Fruit fly (Drosophila melanogaster) whole organism, embryonic: ENCODE data around the gene CG33552.

Experiments
- ATbp ChIP-seq: fragments of 200-800 bp; sonication (Bioruptor generic); optimal IDR thresholded peaks from 2 replicates; lab custom pipeline; 2017; ENCODE audit warnings: missing biosample characterization, mild to moderate bottlenecking, missing genetic modification characterization, missing genetic modification reagents
- Asciz ChIP-seq: fragments of 200-800 bp; sonication (Bioruptor generic); optimal IDR thresholded peaks from 2 replicates; lab custom pipeline; 2017; ENCODE audit warnings: missing biosample characterization, mild to moderate bottlenecking, missing genetic modification characterization, missing genetic modification reagents
- Atf-2 ChIP-seq: fragments of 200-800 bp; sonication (Bioruptor generic); optimal IDR thresholded peaks from 2 replicates; lab custom pipeline; 2016; ENCODE audit warnings: missing biosample characterization, missing genetic modification characterization
- Awh ChIP-seq: fragments of 200-800 bp; sonication (Bioruptor generic); IDR thresholded peaks from 2 replicates; pipeline ENCODE4, ENCODE4 v1.3.6; 2022; ENCODE audit warnings: missing biosample characterization, missing genetic modification characterization
- CG10654 ChIP-seq: fragments of 200-800 bp; sonication (Bioruptor generic); optimal IDR thresholded peaks from 2 replicates; lab custom pipeline; 2016; ENCODE audit warnings: missing biosample characterization, missing genetic modification characterization
- CG11085 ChIP-seq: fragments of 200-800 bp; sonication (Bioruptor generic); IDR thresholded peaks from 2 replicates; pipeline ENCODE4 v1.3.6; 2022; ENCODE audit warnings: missing biosample characterization, missing genetic modification characterization
- CG11247 ChIP-seq: fragments of 200-800 bp; sonication (Bioruptor generic); IDR thresholded peaks from 2 replicates; pipeline ENCODE4 v1.3.6; 2022; ENCODE audit warnings: missing biosample characterization, missing genetic modification characterization
- CG11723 ChIP-seq: fragments of 200-800 bp; sonication (Bioruptor generic); optimal IDR thresholded peaks from 2 replicates; lab custom pipeline; 2017; ENCODE audit warnings: missing biosample characterization, mild to moderate bottlenecking, missing genetic modification characterization
- CG13287 ChIP-seq: fragments of 200-800 bp; sonication (Bioruptor generic); IDR thresholded peaks from 2 replicates; pipeline ENCODE4 v1.3.6; 2022; ENCODE audit warnings: missing biosample characterization, missing genetic modification characterization; ENCODE audit not compliant: partially characterized antibody
- CG14860 ChIP-seq: fragments of 200-800 bp; sonication (Bioruptor generic); IDR thresholded peaks from 3 replicates; pipeline ENCODE4 v1.3.6; 2022; ENCODE audit warnings: missing biosample characterization, missing genetic modification characterization; ENCODE audit not compliant: partially characterized antibody
- CG15011 ChIP-seq: fragments of 200-800 bp; sonication (Bioruptor generic); optimal IDR thresholded peaks from 3 replicates; lab custom pipeline; 2018; ENCODE audit warnings: missing biosample characterization, mild to moderate bottlenecking, missing genetic modification characterization
- CG18619 ChIP-seq: fragments of 200-800 bp; sonication (Bioruptor generic); optimal IDR thresholded peaks from 3 replicates; lab custom pipeline; 2017; ENCODE audit warnings: missing biosample characterization, mild to moderate bottlenecking, missing genetic modification characterization
- CG3163 ChIP-seq: fragments of 200-800 bp; sonication (Bioruptor generic); optimal IDR thresholded peaks from 3 replicates; lab custom pipeline; 2016; ENCODE audit warnings: missing biosample characterization, missing genetic modification characterization
- CG43689 ChIP-seq: fragments of 200-800 bp; sonication (Bioruptor generic); IDR thresholded peaks from 2 replicates; pipeline ENCODE4 v1.3.6; 2022; ENCODE audit warnings: missing biosample characterization, missing genetic modification characterization
- CG6654 ChIP-seq: fragments of 200-800 bp; sonication (Bioruptor generic); optimal IDR thresholded peaks from 2 replicates; lab custom pipeline; 2017; ENCODE audit warnings: missing biosample characterization, mild to moderate bottlenecking, missing genetic modification characterization
- CG9932 ChIP-seq: fragments of 200-800 bp; sonication (Bioruptor generic); IDR thresholded peaks from 2 replicates; pipeline ENCODE4 v1.3.6; 2022; ENCODE audit warnings: missing biosample characterization, missing genetic modification characterization
- Eip74EF ChIP-seq, 2 experiments: fragments of 200-800 bp in 1 of 2; fragments of >200 bp in 1 of 2; sonication (Bioruptor generic) in 1 of 2; optimal IDR thresholded peaks; 2 replicates each; lab custom pipeline; 2017 to 2019; ENCODE audit warnings: missing biosample characterization in 2 of 2, missing genetic modification characterization in 2 of 2, mild to moderate bottlenecking in 1 of 2, moderate library complexity in 1 of 2
- Hr3 ChIP-seq: fragments of 200-800 bp; sonication (Bioruptor generic); optimal IDR thresholded peaks from 3 replicates; lab custom pipeline; 2016; ENCODE audit warnings: missing biosample characterization, missing genetic modification characterization
- Hr78 ChIP-seq, 2 experiments: fragments of 200-800 bp in 1 of 2; fragments of >200 bp in 1 of 2; sonication (Bioruptor generic) in 1 of 2; optimal IDR thresholded peaks; 2 replicates each; lab custom pipeline; 2017 to 2019; ENCODE audit warnings: missing biosample characterization in 2 of 2, missing genetic modification characterization in 2 of 2, mild to moderate bottlenecking in 1 of 2, moderate library complexity in 1 of 2
- Kr ChIP-seq: fragments of 200-800 bp; sonication (Bioruptor generic); optimal IDR thresholded peaks from 2 replicates; lab custom pipeline; 2017; ENCODE audit warnings: missing biosample characterization, mild to moderate bottlenecking, missing genetic modification characterization
- Lpt ChIP-seq: fragments of >200 bp; optimal IDR thresholded peaks from 2 replicates; lab custom pipeline; 2018; ENCODE audit warnings: missing biosample characterization, missing genetic modification characterization
- Nf-YA ChIP-seq: fragments of 200-800 bp; sonication (Bioruptor generic); IDR thresholded peaks from 2 replicates; pipeline ENCODE4 v1.3.6; 2022; ENCODE audit warnings: missing biosample characterization, missing genetic modification characterization
- NfI ChIP-seq: fragments of 200-800 bp; sonication (Bioruptor generic); optimal IDR thresholded peaks from 3 replicates; lab custom pipeline; 2018; ENCODE audit warnings: missing biosample characterization, mild to moderate bottlenecking, missing genetic modification characterization, moderate library complexity
- Poxn ChIP-seq: fragments of 200-800 bp; sonication (Bioruptor generic); IDR thresholded peaks from 2 replicates; pipeline ENCODE4 v1.3.6; 2022; ENCODE audit warnings: missing biosample characterization, missing genetic modification characterization
- Rfx ChIP-seq: fragments of 200-800 bp; sonication (Bioruptor generic); IDR thresholded peaks from 2 replicates; pipeline ENCODE4 v1.3.6; 2022; ENCODE audit warnings: missing biosample characterization, missing genetic modification characterization
- Spps ChIP-seq: fragments of 200-800 bp; sonication (Bioruptor generic); optimal IDR thresholded peaks from 2 replicates; lab custom pipeline; 2018; ENCODE audit warnings: missing biosample characterization, mild to moderate bottlenecking, missing genetic modification characterization
- br ChIP-seq: fragments of >200 bp; optimal IDR thresholded peaks from 2 replicates; lab custom pipeline; 2017
- chn ChIP-seq: fragments of 200-800 bp; sonication (Bioruptor generic); optimal IDR thresholded peaks from 2 replicates; lab custom pipeline; 2016; ENCODE audit warnings: missing biosample characterization, missing genetic modification characterization
- crc ChIP-seq: fragments of 200-800 bp; sonication (Bioruptor generic); optimal IDR thresholded peaks from 2 replicates; lab custom pipeline; 2016; ENCODE audit warnings: missing biosample characterization, missing genetic modification characterization
- crp ChIP-seq, 2 experiments: fragments of 200-800 bp; sonication (Bioruptor generic); optimal IDR thresholded peaks; 2 replicates in 1 of 2; 3 replicates in 1 of 2; lab custom pipeline; 2017; ENCODE audit warnings: missing biosample characterization in 2 of 2, missing genetic modification characterization in 2 of 2, mild to moderate bottlenecking in 1 of 2, moderate library complexity in 1 of 2
- dati ChIP-seq: fragments of 200-800 bp; sonication (Bioruptor generic); IDR thresholded peaks from 2 replicates; pipeline ENCODE4 v1.3.6; 2022; ENCODE audit warnings: missing biosample characterization, missing genetic modification characterization
- dimm ChIP-seq: fragments of 200-800 bp; sonication (Bioruptor generic); IDR thresholded peaks from 2 replicates; pipeline ENCODE4 v1.3.6; 2022; ENCODE audit warnings: missing biosample characterization, missing genetic modification characterization
- dm ChIP-seq: fragments of 200-800 bp; sonication (Bioruptor generic); optimal IDR thresholded peaks from 3 replicates; lab custom pipeline; 2016; ENCODE audit warnings: missing biosample characterization, missing genetic modification characterization
- eve ChIP-seq, 2 experiments: fragments of >200 bp; optimal IDR thresholded peaks; 2 replicates each; lab custom pipeline; 2017; ENCODE audit warnings: missing biosample characterization in 2 of 2, missing genetic modification characterization in 2 of 2
- fd3F ChIP-seq: fragments of 200-800 bp; sonication (Bioruptor generic); optimal IDR thresholded peaks from 2 replicates; lab custom pipeline; 2018; ENCODE audit warnings: missing biosample characterization, mild to moderate bottlenecking, missing genetic modification characterization, moderate library complexity
- knrl ChIP-seq: fragments of 200-800 bp; sonication (Bioruptor generic); IDR thresholded peaks from 3 replicates; pipeline ENCODE4 v1.3.6; 2022; ENCODE audit warnings: missing biosample characterization, missing genetic modification characterization; ENCODE audit not compliant: partially characterized antibody
- mirr ChIP-seq: fragments of 200-800 bp; sonication (Bioruptor generic); optimal IDR thresholded peaks from 3 replicates; lab custom pipeline; 2018; ENCODE audit warnings: missing biosample characterization, mild to moderate bottlenecking, missing genetic modification characterization
- mld ChIP-seq: fragments of 200-800 bp; sonication (Bioruptor generic); IDR thresholded peaks from 3 replicates; pipeline ENCODE4 v1.3.6; 2022; ENCODE audit warnings: missing biosample characterization, missing genetic modification characterization; ENCODE audit not compliant: partially characterized antibody
- nom ChIP-seq: fragments of 200-800 bp; sonication (Bioruptor generic); optimal IDR thresholded peaks from 2 replicates; lab custom pipeline; 2017; ENCODE audit warnings: missing biosample characterization, missing genetic modification characterization, mild to moderate bottlenecking, moderate library complexity, missing genetic modification reagents
- pan ChIP-seq, 4 experiments: fragments of >200 bp in 3 of 4; fragments of 200-800 bp in 1 of 4; sonication (Bioruptor generic) in 1 of 4; optimal IDR thresholded peaks in 3 of 4; IDR thresholded peaks in 1 of 4; 2 replicates each; pipeline versions ENCODE4 v1.3.6 to Lab custom; 2017 to 2022; ENCODE audit warnings: missing biosample characterization in 2 of 4, missing genetic modification characterization in 2 of 4, mixed read lengths in 1 of 4
- pb ChIP-seq: fragments of 200-800 bp; sonication (Bioruptor generic); optimal IDR thresholded peaks from 3 replicates; lab custom pipeline; 2016; ENCODE audit warnings: missing biosample characterization, missing genetic modification characterization
- pita ChIP-seq: fragments of 200-800 bp; sonication (Bioruptor generic); optimal IDR thresholded peaks from 2 replicates; lab custom pipeline; 2017; ENCODE audit warnings: missing biosample characterization, mild to moderate bottlenecking, missing genetic modification characterization
- seq ChIP-seq: fragments of 200-800 bp; sonication (Bioruptor generic); IDR thresholded peaks from 2 replicates; pipeline ENCODE4 v1.3.6; 2022; ENCODE audit warnings: missing biosample characterization, missing genetic modification characterization
- sqz ChIP-seq: fragments of 200-800 bp; sonication (Bioruptor generic); optimal IDR thresholded peaks from 3 replicates; lab custom pipeline; 2018; ENCODE audit warnings: missing biosample characterization, mild to moderate bottlenecking, missing genetic modification characterization
- sr ChIP-seq: fragments of 200-800 bp; sonication (Bioruptor generic); IDR thresholded peaks from 3 replicates; pipeline ENCODE4 v1.3.6; 2022; ENCODE audit warnings: missing biosample characterization, missing genetic modification characterization
- wek ChIP-seq: fragments of 200-800 bp; sonication (Bioruptor generic); optimal IDR thresholded peaks from 3 replicates; lab custom pipeline; 2018; ENCODE audit warnings: missing biosample characterization, mild to moderate bottlenecking, missing genetic modification characterization, moderate library complexity
- zf30C ChIP-seq: fragments of 200-800 bp; sonication (Bioruptor generic); optimal IDR thresholded peaks from 3 replicates; lab custom pipeline; 2018; ENCODE audit warnings: missing biosample characterization, mild to moderate bottlenecking, missing genetic modification characterization

Gene CG33552

DNA sequence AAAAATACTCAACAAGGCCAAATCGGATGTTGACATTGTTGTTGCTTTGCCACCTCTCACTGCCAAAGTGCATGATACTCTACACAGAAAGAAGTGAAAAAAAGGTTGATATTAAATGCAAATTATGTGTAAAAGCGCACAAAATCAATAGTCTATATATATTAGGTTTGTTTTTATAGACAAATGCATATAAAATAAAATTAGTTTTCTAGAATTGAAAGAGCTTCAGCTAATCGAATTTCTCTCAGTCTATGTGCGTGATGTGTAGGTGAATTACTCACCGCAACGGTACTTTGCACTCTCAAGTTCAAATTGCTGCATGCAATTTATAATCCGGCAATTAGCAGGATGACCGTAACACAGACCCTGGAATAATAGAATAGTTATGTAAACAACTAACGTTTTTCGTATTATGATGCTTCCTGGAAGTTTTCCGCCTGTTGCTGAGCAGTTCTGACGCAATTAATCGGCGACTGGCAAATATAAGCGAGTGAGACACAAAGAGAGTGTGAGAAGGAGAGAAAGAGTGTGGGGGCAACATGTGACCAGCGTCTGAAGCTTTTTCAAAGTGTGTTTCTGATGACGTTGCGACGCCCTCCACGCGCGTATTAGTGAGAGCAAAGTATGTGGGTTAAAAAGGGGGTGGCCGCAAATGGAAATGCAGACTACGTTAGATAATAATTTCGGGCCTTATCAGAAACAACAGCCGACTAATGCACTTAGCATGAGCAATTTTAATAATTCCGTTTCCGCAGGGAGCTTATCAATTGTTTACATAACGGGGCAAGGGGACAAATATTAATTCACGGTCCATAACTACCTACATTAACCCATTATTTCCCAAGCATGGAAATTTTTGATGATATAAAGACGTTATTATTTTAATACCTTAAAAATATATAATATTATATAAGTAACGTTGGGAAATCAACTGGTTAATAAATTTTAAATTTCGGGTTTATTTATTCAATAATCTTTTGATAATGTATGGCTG is 38.7 kb downstream of the CG33552 start (continued):
- TF ChIP-seq ATbp (GFP tag; lab: Kevin White, UChicago), result peak; percentile 87
- peak; percentile 48; the same call in 1 of the 2 replicates for TF ChIP-seq CG43689 (GFP tag; lab: Robert Waterston, UW)
- no peak for TF ChIP-seq mld (GFP tag; lab: Robert Waterston, UW)
- peak; percentile 92 for TF ChIP-seq dimm (GFP tag; lab: Robert Waterston, UW)
- TF ChIP-seq Awh, result peak; percentile 98
- TF ChIP-seq CG15011 (GFP tag; lab: Kevin White, UChicago), result peak; percentile 91
- peak in 1 of 2 experiments; percentile 94 for TF ChIP-seq Eip74EF (GFP tag; optimal IDR thresholded peaks at IDR 0.05; lab: Kevin White, UChicago)
- peak; percentile 22 for TF ChIP-seq pb (GFP tag; lab: Kevin White, UChicago)
- TF ChIP-seq br (lab: Kevin White, UChicago), result no peak
- peak; percentile 87 for TF ChIP-seq CG10654 (GFP tag; lab: Kevin White, UChicago)
- peak in 1 of 2 experiments; percentile 97 for TF ChIP-seq eve (GFP tag; optimal IDR thresholded peaks at IDR 0.05; lab: Kevin White, UChicago)
- peak; percentile 94 for TF ChIP-seq Rfx (GFP tag; lab: Robert Waterston, UW)
- TF ChIP-seq dm (GFP tag; lab: Kevin White, UChicago), result peak; percentile 21
- peak; percentile 81 for TF ChIP-seq Atf-2 (GFP tag; lab: Kevin White, UChicago)
- no peak for TF ChIP-seq CG3163 (GFP tag; lab: Kevin White, UChicago)
- TF ChIP-seq Hr78 (GFP tag; optimal IDR thresholded peaks at IDR 0.05; lab: Kevin White, UChicago), result peak in 1 of 2 experiments; percentile 94
- peak in 1 of 2 experiments; percentile 47 for TF ChIP-seq crp (GFP tag; optimal IDR thresholded peaks at IDR 0.05; lab: Kevin White, UChicago)
- peak; percentile 74; the same call in 2 of the 3 replicates for TF ChIP-seq sr (GFP tag; lab: Robert Waterston, UW)
- TF ChIP-seq pan (optimal IDR thresholded peaks at IDR 0.05; lab: Kevin White, UChicago), result no peak
- peak in 1 of 2 experiments; percentile 98 for TF ChIP-seq pan (GFP tag; optimal IDR thresholded peaks at IDR 0.05 in 1 of 2, IDR thresholded peaks at IDR 0.05 in 1 of 2)
- TF ChIP-seq CG14860 (GFP tag; lab: Robert Waterston, UW), result no peak
- no peak for TF ChIP-seq Kr (GFP tag; lab: Kevin White, UChicago)
- TF ChIP-seq Nf-YA (GFP tag; lab: Robert Waterston, UW), result peak; percentile 89
- TF ChIP-seq CG11085 (GFP tag; lab: Robert Waterston, UW), result peak; percentile 89
- TF ChIP-seq sqz, result peak; percentile 68
- peak; percentile 76 for TF ChIP-seq CG6654
- peak; percentile 84 for TF ChIP-seq CG11723
- TF ChIP-seq Poxn (GFP tag; lab: Robert Waterston, UW), result peak; percentile 34; the same call in 1 of the 2 replicates
- TF ChIP-seq NfI (GFP tag; lab: Kevin White, UChicago), result peak; percentile 81
- TF ChIP-seq mirr (GFP tag; lab: Kevin White, UChicago), result peak; percentile 16
- TF ChIP-seq chn (GFP tag; lab: Kevin White, UChicago), result peak; percentile 82
- peak; percentile 65 for TF ChIP-seq zf30C (GFP tag; lab: Kevin White, UChicago)
- TF ChIP-seq nom (GFP tag; lab: Kevin White, UChicago), result peak; percentile 87
- no peak for TF ChIP-seq pita (GFP tag; lab: Kevin White, UChicago)
- TF ChIP-seq Asciz, result peak; percentile 95
- TF ChIP-seq CG13287 (GFP tag; lab: Robert Waterston, UW), result no peak
- TF ChIP-seq Hr3, result peak; percentile 77
- peak; percentile 92 for TF ChIP-seq CG11247 (GFP tag; lab: Robert Waterston, UW)
- TF ChIP-seq CG18619 (GFP tag; lab: Kevin White, UChicago), result peak; percentile 84
- TF ChIP-seq knrl, result no peak
- TF ChIP-seq dati (GFP tag; lab: Robert Waterston, UW), result peak; percentile 91
- no peak for TF ChIP-seq crc (GFP tag; lab: Kevin White, UChicago)
- TF ChIP-seq fd3F (GFP tag; lab: Kevin White, UChicago), result peak; percentile 88
- no peak for TF ChIP-seq Lpt
- TF ChIP-seq Spps (tag; lab: Kevin White, UChicago), result peak; percentile 91
- peak; percentile 92 for TF ChIP-seq seq (GFP tag; lab: Robert Waterston, UW)
- TF ChIP-seq wek (GFP tag; lab: Kevin White, UChicago), result peak; percentile 41
- peak; percentile 93 for TF ChIP-seq CG9932 (GFP tag; lab: Robert Waterston, UW)
